Worm (Caenorhabditis elegans) whole organism, mixed stage, embryonic: ENCODE results near the gene Y43F8B.23.

Source experiments
- M03D4.4 ChIP-seq: sonication (generic microtip); optimal IDR thresholded peaks from 2 replicates; lab custom pipeline; 2017; ENCODE audit warnings: mild to moderate bottlenecking, missing genetic modification characterization, missing compliant biosample characterization
- bed-3 ChIP-seq: fragments of 200-800 bp; sonication (Bioruptor generic); optimal IDR thresholded peaks from 3 replicates; lab custom pipeline; 2018; ENCODE audit warnings: mild to moderate bottlenecking, missing genetic modification characterization, moderate library complexity, missing compliant biosample characterization
- blmp-1 ChIP-seq: fragments of 150-350 bp; optimal IDR thresholded peaks from 2 replicates; lab custom pipeline; 2014; ENCODE audit warnings: missing biosample characterization, missing genetic modification characterization
- ceh-39 ChIP-seq: fragments of 150-350 bp; optimal IDR thresholded peaks from 2 replicates; lab custom pipeline; 2014; ENCODE audit warnings: missing biosample characterization, missing genetic modification characterization
- ceh-43 ChIP-seq: fragments of 200-800 bp; sonication (Bioruptor generic); optimal IDR thresholded peaks from 2 replicates; lab custom pipeline; 2018; ENCODE audit warnings: mild to moderate bottlenecking, missing genetic modification characterization, moderate library complexity, missing compliant biosample characterization
- cnd-1 ChIP-seq: fragments of 200-800 bp; sonication (Bioruptor generic); optimal IDR thresholded peaks from 2 replicates; lab custom pipeline; 2018; ENCODE audit warnings: mild to moderate bottlenecking, missing genetic modification characterization, missing compliant biosample characterization
- drap-1 ChIP-seq: fragments of 200-800 bp; sonication (Bioruptor generic); optimal IDR thresholded peaks from 3 replicates; lab custom pipeline; 2018; ENCODE audit warnings: mild to moderate bottlenecking, missing genetic modification characterization, missing compliant biosample characterization
- elt-1 ChIP-seq: sonication (generic microtip); optimal IDR thresholded peaks from 2 replicates; lab custom pipeline; 2017; ENCODE audit warnings: missing genetic modification characterization, mild to moderate bottlenecking, missing compliant biosample characterization, antibody characterized with exemption, moderate library complexity, borderline replicate concordance; ENCODE audit not compliant: insufficient read depth
- elt-3 ChIP-seq: fragments of 150-350 bp; optimal IDR thresholded peaks from 2 replicates; lab custom pipeline; 2014; ENCODE audit warnings: missing biosample characterization, missing genetic modification characterization
- flh-1 ChIP-seq: fragments of 200-800 bp; sonication (Bioruptor generic); optimal IDR thresholded peaks from 2 replicates; lab custom pipeline; 2018; ENCODE audit warnings: mild to moderate bottlenecking, missing genetic modification characterization, moderate library complexity, missing compliant biosample characterization
- ham-2 ChIP-seq: fragments of 200-800 bp; sonication (Bioruptor generic); optimal IDR thresholded peaks from 2 replicates; lab custom pipeline; 2018; ENCODE audit warnings: mild to moderate bottlenecking, missing genetic modification characterization, missing compliant biosample characterization
- hlh-1 ChIP-seq: fragments of 150-350 bp; optimal IDR thresholded peaks from 2 replicates; lab custom pipeline; 2014; ENCODE audit warnings: missing biosample characterization, missing genetic modification reagents, missing genetic modification characterization
- lin-13 ChIP-seq: fragments of 150-350 bp; optimal IDR thresholded peaks from 2 replicates; lab custom pipeline; 2014; ENCODE audit warnings: missing biosample characterization, missing genetic modification characterization
- lin-32 ChIP-seq: fragments of 200-800 bp; sonication (Bioruptor generic); optimal IDR thresholded peaks from 2 replicates; lab custom pipeline; 2018; ENCODE audit warnings: mild to moderate bottlenecking, missing genetic modification characterization, missing compliant biosample characterization
- lsy-2 ChIP-seq: fragments of 150-350 bp; optimal IDR thresholded peaks from 2 replicates; lab custom pipeline; 2014; ENCODE audit warnings: missing biosample characterization, missing genetic modification characterization
- mab-5 ChIP-seq: fragments of 150-350 bp; optimal IDR thresholded peaks from 2 replicates; lab custom pipeline; 2014; ENCODE audit warnings: missing biosample characterization, missing genetic modification characterization
- mep-1 ChIP-seq: fragments of 150-350 bp; optimal IDR thresholded peaks from 2 replicates; lab custom pipeline; 2017; ENCODE audit warnings: missing biosample characterization, missing genetic modification reagents, missing genetic modification characterization, inconsistent platforms
- mls-2 ChIP-seq: sonication (generic microtip); optimal IDR thresholded peaks from 2 replicates; lab custom pipeline; 2016; ENCODE audit warnings: mild to moderate bottlenecking, missing genetic modification characterization, moderate library complexity, missing compliant biosample characterization
- nhr-12 ChIP-seq: fragments of 150-350 bp; optimal IDR thresholded peaks from 2 replicates; lab custom pipeline; 2014; ENCODE audit warnings: missing biosample characterization, missing genetic modification characterization
- nhr-2 ChIP-seq: fragments of 150-350 bp; optimal IDR thresholded peaks from 2 replicates; lab custom pipeline; 2014; ENCODE audit warnings: missing biosample characterization, missing genetic modification characterization
- nhr-28 ChIP-seq: fragments of 150-350 bp; optimal IDR thresholded peaks from 2 replicates; lab custom pipeline; 2014; ENCODE audit warnings: missing biosample characterization, missing genetic modification characterization
- nhr-76 ChIP-seq: sonication (generic microtip); optimal IDR thresholded peaks from 2 replicates; lab custom pipeline; 2017; ENCODE audit warnings: missing biosample characterization, missing genetic modification characterization
- pha-4 ChIP-seq: fragments of 150-350 bp; optimal IDR thresholded peaks from 2 replicates; lab custom pipeline; 2018; ENCODE audit warnings: missing biosample characterization, missing genetic modification reagents, missing genetic modification characterization
- sem-2 ChIP-seq: fragments of 200-800 bp; sonication (Bioruptor generic); optimal IDR thresholded peaks from 2 replicates; lab custom pipeline; 2018; ENCODE audit warnings: mild to moderate bottlenecking, missing genetic modification characterization, missing compliant biosample characterization
- snpc-4 ChIP-seq: fragments of 150-350 bp; optimal IDR thresholded peaks from 2 replicates; lab custom pipeline; 2014; ENCODE audit warnings: missing biosample characterization, missing genetic modification characterization
- sptf-1 ChIP-seq: sonication (generic microtip); optimal IDR thresholded peaks from 2 replicates; lab custom pipeline; 2017; ENCODE audit warnings: mild to moderate bottlenecking, missing genetic modification characterization, moderate library complexity, missing compliant biosample characterization
- tbx-8 ChIP-seq: fragments of 200-800 bp; sonication (Bioruptor generic); optimal IDR thresholded peaks from 2 replicates; lab custom pipeline; 2018; ENCODE audit warnings: mild to moderate bottlenecking, missing genetic modification characterization, moderate library complexity, missing compliant biosample characterization
- unc-39 ChIP-seq: fragments of 150-350 bp; optimal IDR thresholded peaks from 2 replicates; lab custom pipeline; 2014; ENCODE audit warnings: missing biosample characterization, missing genetic modification characterization
- unc-62 ChIP-seq: fragments of 150-350 bp; optimal IDR thresholded peaks from 2 replicates; lab custom pipeline; 2014; ENCODE audit warnings: missing biosample characterization, missing genetic modification reagents, missing genetic modification characterization
- zip-8 ChIP-seq: fragments of 150-350 bp; optimal IDR thresholded peaks from 2 replicates; lab custom pipeline; 2014; ENCODE audit warnings: missing biosample characterization, missing genetic modification characterization
- ztf-11 ChIP-seq: fragments of 150-350 bp; optimal IDR thresholded peaks from 2 replicates; lab custom pipeline; 2014; ENCODE audit warnings: missing biosample characterization, missing genetic modification characterization

The Y43F8B.23 gene

DNA sequence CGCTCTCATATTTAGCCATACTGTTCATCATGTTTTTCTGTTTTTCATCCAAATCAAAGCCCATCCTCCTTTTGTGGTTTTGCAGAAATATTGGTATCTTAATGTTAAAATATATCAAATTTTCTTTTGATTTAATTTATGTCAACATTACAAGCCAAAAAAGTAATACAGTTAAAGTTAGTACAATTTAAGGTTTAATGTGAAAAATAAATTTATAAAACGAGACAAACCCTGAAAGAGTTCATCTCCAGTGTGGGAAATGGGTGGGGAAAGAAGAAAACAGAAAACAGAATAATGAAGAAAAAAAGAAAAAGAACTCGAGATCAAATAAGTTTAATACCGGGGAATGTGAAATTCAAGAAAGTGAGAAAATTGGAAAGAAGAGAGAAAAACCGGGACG is 18.6 kb downstream of the Y43F8B.23 start, which contains the start of gene M04C3.2:
TSS of gene M04C3.2 (minus strand) at position 101 of the 400 bp plus-strand sequence.
- TF ChIP-seq nhr-76 (no peak), mep-1 (no peak), hlh-1 (tag; lab: Kevin White, UChicago) (no peak), M03D4.4 (no peak), pha-4 (no peak), ham-2 (GFP tag; lab: Kevin White, UChicago) (no peak), cnd-1 (tag; lab: Kevin White, UChicago) (no peak), zip-8 (tag; lab: Kevin White, UChicago) (no peak), lsy-2 (tag; lab: Kevin White, UChicago) (no peak), unc-62 (no peak), tbx-8 (GFP tag; lab: Kevin White, UChicago) (no peak), bed-3 (no peak), sem-2 (GFP tag; lab: Kevin White, UChicago) (no peak), lin-13 (tag; lab: Kevin White, UChicago) (no peak), mls-2 (tag; lab: Kevin White, UChicago) (no peak), nhr-2 (tag; lab: Kevin White, UChicago) (no peak), unc-39 (no peak), ztf-11 (tag; lab: Kevin White, UChicago) (no peak), sptf-1 (tag; lab: Kevin White, UChicago) (no peak)

DNA sequence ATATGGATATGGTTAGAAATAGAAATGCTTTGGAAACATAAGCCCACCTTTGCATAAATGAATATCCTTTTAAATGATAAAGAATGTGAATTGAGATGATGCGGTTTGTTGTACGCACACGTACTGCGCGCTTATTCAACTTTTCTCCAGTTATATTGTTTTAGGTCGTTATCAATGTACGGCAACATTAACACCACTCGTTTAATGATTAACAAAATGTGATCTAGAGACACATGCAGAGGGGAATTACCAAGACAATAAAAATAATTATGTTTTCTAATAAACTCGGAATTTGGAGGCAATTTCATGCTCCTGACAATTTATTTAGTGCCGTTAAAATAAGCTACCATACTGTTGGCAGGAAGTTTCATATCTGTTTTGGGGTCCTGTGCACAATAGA is 22.0 kb downstream of the Y43F8B.23 start, which contains the start of gene M04C3.1:
TSS of gene M04C3.1 (minus strand) at position 164 of the 400 bp plus-strand sequence.
- TF ChIP-seq elt-1 (tag; lab: Kevin White, UChicago) (no peak), flh-1 (no peak), mep-1 (no peak), ceh-43 (GFP tag; lab: Kevin White, UChicago) (no peak), ham-2 (GFP tag; lab: Kevin White, UChicago) (no peak), mab-5 (tag; lab: Kevin White, UChicago) (no peak), elt-3 (tag; lab: Kevin White, UChicago) (no peak)

DNA sequence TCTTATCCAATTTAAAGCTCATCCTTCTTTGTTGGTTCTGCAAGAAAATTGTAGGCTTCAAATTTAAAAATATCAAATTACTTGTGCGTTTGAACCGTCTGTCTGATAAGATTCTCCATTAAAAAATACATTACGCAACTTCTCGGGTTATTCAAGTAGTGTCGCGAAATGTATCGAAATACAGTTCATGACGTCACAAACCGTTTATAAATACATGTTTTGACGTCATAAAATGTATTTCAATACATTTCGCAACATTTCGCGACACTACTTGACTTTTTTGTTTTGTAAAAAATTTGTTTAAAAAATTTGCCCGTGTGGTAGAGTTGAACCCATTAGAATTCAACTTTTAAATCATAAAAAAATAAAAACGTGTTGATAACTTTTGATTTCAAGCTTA is 23.8 kb downstream of the Y43F8B.23 start:
- TF ChIP-seq flh-1 (no peak), zip-8 (tag; lab: Kevin White, UChicago) (peak; percentile 76)

DNA sequence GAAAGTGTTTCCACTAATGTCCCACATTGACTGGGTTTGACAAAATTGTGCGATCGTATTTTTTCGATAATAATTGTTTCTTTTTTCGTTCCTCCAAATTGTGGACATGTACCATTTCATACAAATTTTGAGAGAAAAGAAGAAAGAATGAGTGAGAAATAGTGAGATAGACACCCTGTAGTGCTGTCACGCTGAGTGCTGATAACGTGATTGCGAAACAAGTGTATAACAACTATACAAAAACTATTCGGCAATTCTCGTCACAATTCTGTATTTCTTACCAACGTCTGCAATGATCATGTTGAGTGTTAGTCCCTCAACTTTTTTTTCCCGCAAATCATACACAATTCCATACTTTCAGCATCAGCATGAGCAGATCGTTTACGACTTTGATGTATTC is 31.1 kb downstream of the Y43F8B.23 start, which contains the start of gene C25F9.14:
TSS of gene C25F9.14 (plus strand) at position 178 of the 400 bp plus-strand sequence.
- TF ChIP-seq lsy-2 (tag; lab: Kevin White, UChicago): no peak
- TF ChIP-seq zip-8 (tag; lab: Kevin White, UChicago): no peak
- TF ChIP-seq lin-32 (GFP tag; lab: Kevin White, UChicago): no peak
- TF ChIP-seq mls-2 (tag; lab: Kevin White, UChicago): no peak
- no peak for TF ChIP-seq nhr-76
- TF ChIP-seq tbx-8 (GFP tag; lab: Kevin White, UChicago): no peak
- TF ChIP-seq, all 35 proteins: peak for 0

DNA sequence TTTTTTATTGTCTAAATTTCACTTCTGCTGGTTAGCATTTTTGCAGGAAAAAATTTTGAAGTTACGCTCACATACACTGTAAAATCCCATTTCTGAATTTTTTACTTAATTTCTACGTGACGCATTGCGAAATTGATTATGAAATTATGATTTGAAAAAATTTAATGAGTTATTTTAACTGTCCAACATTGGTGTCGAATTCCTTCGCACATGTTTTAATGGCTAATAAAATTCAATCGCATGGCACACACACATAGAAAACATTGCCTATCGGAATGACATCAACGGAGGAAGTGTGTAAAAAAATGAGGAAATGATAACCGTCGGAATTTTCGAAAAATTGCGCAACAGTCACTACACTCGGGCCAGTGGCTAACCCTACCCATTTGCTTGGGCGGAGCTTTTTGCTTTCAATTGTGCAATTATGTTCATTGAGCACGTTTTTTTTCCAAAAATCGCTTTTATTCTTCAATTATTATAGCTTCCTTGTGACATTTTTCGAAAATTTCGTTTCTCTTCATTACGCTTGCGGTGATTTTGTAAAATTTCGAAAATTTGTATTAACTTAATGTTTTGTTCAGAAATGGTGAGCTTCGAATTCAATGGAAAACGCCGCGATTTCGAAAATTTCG is 33.5 kb downstream of the Y43F8B.23 start, which contains the start of gene C25F9.16:
TSS of gene C25F9.16 (plus strand) at position 582 of the 632 bp plus-strand sequence.
- TF ChIP-seq snpc-4 (tag; lab: Kevin White, UChicago) (no peak), zip-8 (tag; lab: Kevin White, UChicago) (peak; percentile 29)

DNA sequence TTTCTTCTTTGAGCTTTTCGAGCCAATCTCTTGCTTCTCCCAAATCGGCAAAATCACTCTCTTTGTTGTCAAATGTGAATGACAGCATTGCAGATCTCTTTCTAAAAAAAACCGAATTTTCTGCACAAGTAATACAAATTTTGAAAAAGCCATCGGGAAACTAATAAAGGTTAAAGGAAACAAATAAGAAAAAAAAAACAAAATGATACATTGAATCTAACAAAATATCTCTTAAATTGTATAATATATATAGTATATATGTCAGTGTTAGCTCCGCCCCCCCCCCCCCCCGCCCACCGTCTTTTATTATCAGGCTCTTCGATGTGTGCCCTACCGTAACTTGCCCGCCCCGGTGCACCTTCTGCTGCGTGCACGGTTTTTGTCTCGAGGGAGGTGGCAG is 34.5 kb downstream of the Y43F8B.23 start, which contains the start of gene C25F9.11:
TSS of gene C25F9.11 (minus strand) at position 101 of the 400 bp plus-strand sequence.
- TF ChIP-seq ceh-43 (GFP tag; lab: Kevin White, UChicago) (no peak), ceh-39 (tag; lab: Kevin White, UChicago) (no peak), lin-13 (tag; lab: Kevin White, UChicago) (no peak), lsy-2 (tag; lab: Kevin White, UChicago) (no peak), drap-1 (GFP tag; lab: Kevin White, UChicago) (no peak), zip-8 (tag; lab: Kevin White, UChicago) (no peak), nhr-2 (tag; lab: Kevin White, UChicago) (no peak), sem-2 (GFP tag; lab: Kevin White, UChicago) (no peak), blmp-1 (no peak), pha-4 (no peak), nhr-12 (tag; lab: Kevin White, UChicago) (no peak), snpc-4 (tag; lab: Kevin White, UChicago) (no peak), sptf-1 (tag; lab: Kevin White, UChicago) (no peak), unc-39 (no peak), lin-32 (GFP tag; lab: Kevin White, UChicago) (no peak), nhr-28 (tag; lab: Kevin White, UChicago) (no peak), ztf-11 (tag; lab: Kevin White, UChicago) (no peak), tbx-8 (GFP tag; lab: Kevin White, UChicago) (no peak)
